Comparison of ENCODE assay signal across 3 worm cellular contexts in genomic region chrIII:832855-833504, ce11.
TF ChIP-seq lines count a peak whose summit lies in the region.

zip-2 (plus strand) TSS chrIII:832982.

TF ChIP-seq in whole organism, L1 larva, 84 proteins besides CTCF, POLR2A, EP300 and RAD21 (continued from another document and continues in another):
- TF ChIP-seq aha-1 (tag; optimal IDR thresholded peaks at IDR 0.05; lab: Kevin White, UChicago) = no peak
- no peak for TF ChIP-seq lin-15B (tag; optimal IDR thresholded peaks at IDR 0.05; lab: Kevin White, UChicago)
- no peak for TF ChIP-seq efl-3 (GFP tag; optimal IDR thresholded peaks at IDR 0.05; lab: Kevin White, UChicago)
- no peak for TF ChIP-seq efl-1 (optimal IDR thresholded peaks at IDR 0.05; lab: Kevin White, UChicago)
- peak in 1 of 2 experiments; percentile 90 for TF ChIP-seq efl-1 (GFP tag; optimal IDR thresholded peaks at IDR 0.05 in 1 of 2; lab: Kevin White, UChicago)
- no peak for TF ChIP-seq ceh-8 (GFP tag; optimal IDR thresholded peaks at IDR 0.05; lab: Kevin White, UChicago)
- no peak for TF ChIP-seq unc-30 (tag; optimal IDR thresholded peaks at IDR 0.05; lab: Kevin White, UChicago)
- TF ChIP-seq ces-1 (GFP tag; optimal IDR thresholded peaks at IDR 0.05; lab: Kevin White, UChicago) = no peak
- no peak for TF ChIP-seq zip-4 (GFP tag; optimal IDR thresholded peaks at IDR 0.05; lab: Kevin White, UChicago)
- TF ChIP-seq nhr-19 (GFP tag; conservative IDR thresholded peaks at IDR 0.05; lab: Robert Waterston, UW) = no peak
- TF ChIP-seq tlp-1 (tag; optimal IDR thresholded peaks at IDR 0.05; lab: Kevin White, UChicago) = no peak
- peak; percentile 11 for TF ChIP-seq jun-1 (tag; optimal IDR thresholded peaks at IDR 0.05; lab: Kevin White, UChicago)
- TF ChIP-seq fkh-8 (tag; optimal IDR thresholded peaks at IDR 0.05; lab: Kevin White, UChicago) = peak; percentile 65
- TF ChIP-seq nhr-47 (tag; optimal IDR thresholded peaks at IDR 0.05; lab: Kevin White, UChicago) = peak; percentile 5
- peak in 1 of 2 experiments; percentile 19 for TF ChIP-seq mdl-1 (tag; optimal IDR thresholded peaks at IDR 0.05; lab: Kevin White, UChicago)
- peak; percentile 72 for TF ChIP-seq nhr-20 (tag; optimal IDR thresholded peaks at IDR 0.05; lab: Kevin White, UChicago)
- no peak for TF ChIP-seq rnt-1 (tag; optimal IDR thresholded peaks at IDR 0.05; lab: Kevin White, UChicago)
- TF ChIP-seq nhr-85 (tag; lab: Kevin White, UChicago) = no peak
- TF ChIP-seq unc-86 (tag; optimal IDR thresholded peaks at IDR 0.05; lab: Kevin White, UChicago) = no peak
- TF ChIP-seq alr-1 (tag; optimal IDR thresholded peaks at IDR 0.05; lab: Kevin White, UChicago; ENCODE audit: borderline replicate concordance) = peak; percentile 99
- peak; percentile 2 for TF ChIP-seq mef-2 (tag; optimal IDR thresholded peaks at IDR 0.05; lab: Kevin White, UChicago)
- no peak for TF ChIP-seq xbp-1 (tag; optimal IDR thresholded peaks at IDR 0.05; lab: Kevin White, UChicago)
- TF ChIP-seq grh-1 (GFP tag; IDR thresholded peaks at IDR 0.05; lab: Robert Waterston, UW) = no peak
- peak; percentile 19 for TF ChIP-seq C16A3.4 (tag; optimal IDR thresholded peaks at IDR 0.05; lab: Kevin White, UChicago)
- peak; percentile 43 for TF ChIP-seq pqm-1 (tag; optimal IDR thresholded peaks at IDR 0.05; lab: Kevin White, UChicago)
- TF ChIP-seq sptf-1 (tag; optimal IDR thresholded peaks at IDR 0.05; lab: Kevin White, UChicago) = no peak
- peak in 1 of 3 experiments; percentile 18 for TF ChIP-seq dpl-1 (GFP tag; optimal IDR thresholded peaks at IDR 0.05; lab: Kevin White, UChicago)
- no peak for TF ChIP-seq nhr-237 (tag; optimal IDR thresholded peaks at IDR 0.05; lab: Kevin White, UChicago)
- TF ChIP-seq nhr-71 (tag; optimal IDR thresholded peaks at IDR 0.05; lab: Kevin White, UChicago) = peak; percentile 52
- no peak for TF ChIP-seq ets-5 (GFP tag; IDR thresholded peaks at IDR 0.05; lab: Robert Waterston, UW)
- TF ChIP-seq lin-35 (GFP tag; optimal IDR thresholded peaks at IDR 0.05; lab: Kevin White, UChicago) = peak in 1 of 2 experiments; percentile 48
- TF ChIP-seq Y116A8C.19 (tag; optimal IDR thresholded peaks at IDR 0.05; lab: Kevin White, UChicago; ENCODE audit: borderline replicate concordance) = no peak
- peak; percentile 50 for TF ChIP-seq nhr-90 (tag; optimal IDR thresholded peaks at IDR 0.05; lab: Kevin White, UChicago; ENCODE audit: poor library complexity)
- no peak for TF ChIP-seq ztf-11 (tag; optimal IDR thresholded peaks at IDR 0.05; lab: Kevin White, UChicago)
- no peak for TF ChIP-seq unc-130 (tag; optimal IDR thresholded peaks at IDR 0.05; lab: Kevin White, UChicago)
- TF ChIP-seq lin-14 (GFP tag; optimal IDR thresholded peaks at IDR 0.05; lab: Kevin White, UChicago) = peak; percentile 60
- no peak for TF ChIP-seq irx-1 (tag; optimal IDR thresholded peaks at IDR 0.05; lab: Kevin White, UChicago)
- peak in 2 of 6 experiments; percentile 54 to 74 for TF ChIP-seq elt-3 (tag; optimal IDR thresholded peaks at IDR 0.05; lab: Kevin White, UChicago)
- TF ChIP-seq C04F5.9 (tag; optimal IDR thresholded peaks at IDR 0.05; lab: Kevin White, UChicago) = no peak
- no peak for TF ChIP-seq unc-62 (GFP tag; optimal IDR thresholded peaks at IDR 0.05; lab: Kevin White, UChicago)
- no peak for TF ChIP-seq lin-39 (tag; optimal IDR thresholded peaks at IDR 0.05; lab: Kevin White, UChicago)
- TF ChIP-seq blmp-1 (tag; optimal IDR thresholded peaks at IDR 0.05; lab: Kevin White, UChicago) = peak; percentile 39
- TF ChIP-seq snu-23 (GFP tag; optimal IDR thresholded peaks at IDR 0.05; lab: Kevin White, UChicago) = peak; percentile 36
- no peak for TF ChIP-seq ceh-90 (tag; optimal IDR thresholded peaks at IDR 0.05; lab: Kevin White, UChicago)
- TF ChIP-seq elt-2 (tag; optimal IDR thresholded peaks at IDR 0.05; lab: Kevin White, UChicago) = peak; percentile 66

TF ChIP-seq in whole organism, L3 larva, 47 proteins besides CTCF, POLR2A, EP300 and RAD21 (continued from another document):
- TF ChIP-seq unc-39 (tag; optimal IDR thresholded peaks at IDR 0.05; lab: Kevin White, UChicago) (no peak), skn-1 (tag; optimal IDR thresholded peaks at IDR 0.05; lab: Kevin White, UChicago) (no peak), nhr-12 (tag; optimal IDR thresholded peaks at IDR 0.05; lab: Kevin White, UChicago) (no peak), ceh-28 (tag; optimal IDR thresholded peaks at IDR 0.05; lab: Kevin White, UChicago) (peak; percentile 27), tbx-2 (tag; optimal IDR thresholded peaks at IDR 0.05; lab: Kevin White, UChicago) (no peak), lsy-12 (tag; optimal IDR thresholded peaks at IDR 0.05; lab: Kevin White, UChicago) (no peak), nhr-43 (tag; optimal IDR thresholded peaks at IDR 0.05; lab: Kevin White, UChicago; ENCODE audit: poor library complexity, severe bottlenecking) (no peak), ztf-11 (tag; optimal IDR thresholded peaks at IDR 0.05; lab: Kevin White, UChicago) (no peak), ZK546.5 (tag; optimal IDR thresholded peaks at IDR 0.05; lab: Kevin White, UChicago) (no peak), sea-2 (GFP tag; optimal IDR thresholded peaks at IDR 0.05; lab: Kevin White, UChicago) (no peak), mml-1 (tag; optimal IDR thresholded peaks at IDR 0.05; lab: Kevin White, UChicago) (no peak), eor-1 (tag; optimal IDR thresholded peaks at IDR 0.05; lab: Kevin White, UChicago) (no peak), fos-1 (tag; optimal IDR thresholded peaks at IDR 0.05; lab: Kevin White, UChicago) (peak; percentile 14), nfya-1 (tag; optimal IDR thresholded peaks at IDR 0.05; lab: Kevin White, UChicago; ENCODE audit: insufficient read depth) (no peak), nhr-25 (tag; optimal IDR thresholded peaks at IDR 0.05; lab: Kevin White, UChicago) (no peak), nhr-76 (tag; optimal IDR thresholded peaks at IDR 0.05; lab: Kevin White, UChicago) (no peak), fkh-10 (GFP tag; optimal IDR thresholded peaks at IDR 0.05; lab: Kevin White, UChicago) (no peak), nhr-28 (tag; optimal IDR thresholded peaks at IDR 0.05; lab: Kevin White, UChicago) (no peak), nhr-23 (tag; optimal IDR thresholded peaks at IDR 0.05; lab: Kevin White, UChicago) (no peak), elt-1 (tag; optimal IDR thresholded peaks at IDR 0.05; lab: Kevin White, UChicago) (no peak), jun-1 (tag; optimal IDR thresholded peaks at IDR 0.05; lab: Kevin White, UChicago) (peak; percentile 24), nhr-67 (tag; optimal IDR thresholded peaks at IDR 0.05; lab: Kevin White, UChicago) (no peak), hmg-11 (tag; optimal IDR thresholded peaks at IDR 0.05; lab: Kevin White, UChicago) (no peak), egl-27 (tag; optimal IDR thresholded peaks at IDR 0.05; lab: Kevin White, UChicago) (no peak), fkh-2 (tag; optimal IDR thresholded peaks at IDR 0.05; lab: Kevin White, UChicago) (no peak), ceh-82 (tag; optimal IDR thresholded peaks at IDR 0.05; lab: Kevin White, UChicago) (peak; percentile 8), zag-1 (tag; optimal IDR thresholded peaks at IDR 0.05; lab: Kevin White, UChicago) (no peak), mdl-1 (tag; optimal IDR thresholded peaks at IDR 0.05; lab: Kevin White, UChicago) (no peak), nhr-237 (tag; optimal IDR thresholded peaks at IDR 0.05; lab: Kevin White, UChicago) (no peak)

TF ChIP-seq in whole organism, L4 larva, 104 proteins besides CTCF, POLR2A, EP300 and RAD21 (continued from another document):
- TF ChIP-seq lin-1 (GFP tag; IDR thresholded peaks at IDR 0.05; lab: Robert Waterston, UW) = peak; percentile 72; the same call in 1 of the 2 replicates
- no peak for TF ChIP-seq lin-13 (GFP tag; optimal IDR thresholded peaks at IDR 0.05; lab: Kevin White, UChicago)
- TF ChIP-seq php-3 (GFP tag; IDR thresholded peaks at IDR 0.05; lab: Robert Waterston, UW) = peak; percentile 64
- TF ChIP-seq daf-12 (tag; optimal IDR thresholded peaks at IDR 0.05; lab: Kevin White, UChicago) = no peak
- TF ChIP-seq Y75B8A.6 (GFP tag; IDR thresholded peaks at IDR 0.05; lab: Robert Waterston, UW) = no peak
- TF ChIP-seq ZK337.2 (GFP tag; IDR thresholded peaks at IDR 0.05; lab: Robert Waterston, UW) = no peak
- TF ChIP-seq nhr-28 (tag; optimal IDR thresholded peaks at IDR 0.05; lab: Kevin White, UChicago) = peak; percentile 91
- TF ChIP-seq T20F7.1 (GFP tag; optimal IDR thresholded peaks at IDR 0.05; lab: Kevin White, UChicago) = peak; percentile 38
- TF ChIP-seq nhr-102 (tag; optimal IDR thresholded peaks at IDR 0.05; lab: Kevin White, UChicago) = peak; percentile 29
- TF ChIP-seq nhr-237 (tag; optimal IDR thresholded peaks at IDR 0.05; lab: Kevin White, UChicago) = no peak
- TF ChIP-seq mxl-3 (GFP tag; optimal IDR thresholded peaks at IDR 0.05; lab: Kevin White, UChicago) = peak; percentile 32
- peak; percentile 71 for TF ChIP-seq nhr-77 (tag; optimal IDR thresholded peaks at IDR 0.05; lab: Kevin White, UChicago)
- TF ChIP-seq hlh-30 (tag; optimal IDR thresholded peaks at IDR 0.05; lab: Kevin White, UChicago; ENCODE audit: insufficient read depth) = peak; percentile 74
- TF ChIP-seq daf-16 (GFP tag; optimal IDR thresholded peaks at IDR 0.05; lab: Kevin White, UChicago) = no peak
- TF ChIP-seq daf-16 (tag; optimal IDR thresholded peaks at IDR 0.05; lab: Kevin White, UChicago) = peak; percentile 95
- peak; percentile 83 for TF ChIP-seq nhr-6 (tag; optimal IDR thresholded peaks at IDR 0.05; lab: Kevin White, UChicago)
- no peak for TF ChIP-seq R02D3.7 (tag; optimal IDR thresholded peaks at IDR 0.05; lab: Kevin White, UChicago)
- peak; percentile 50 for TF ChIP-seq nhr-10 (tag; optimal IDR thresholded peaks at IDR 0.05; lab: Kevin White, UChicago)
- TF ChIP-seq unc-39 (tag; optimal IDR thresholded peaks at IDR 0.05; lab: Kevin White, UChicago) = no peak
- peak; percentile 43 for TF ChIP-seq mes-2 (tag; optimal IDR thresholded peaks at IDR 0.05; lab: Kevin White, UChicago; ENCODE audit: poor library complexity, severe bottlenecking)
- peak; percentile 53 for TF ChIP-seq nhr-48 (tag; optimal IDR thresholded peaks at IDR 0.05; lab: Kevin White, UChicago)
- TF ChIP-seq lin-39 (tag; optimal IDR thresholded peaks at IDR 0.05; lab: Kevin White, UChicago) = no peak
- TF ChIP-seq dmd-6 (GFP tag; IDR thresholded peaks at IDR 0.05; lab: Robert Waterston, UW) = peak; percentile 90
